Fruit fly (Drosophila melanogaster) whole organism, embryonic: ENCODE data around the gene CG42487.
A peak's percentile ranks its signal among the peaks of the same experiment; 100 is the strongest.

Experiments used
- Aef1 ChIP-seq: fragments of 200-800 bp; sonication (Bioruptor generic); IDR thresholded peaks from 3 replicates; pipeline ENCODE4 v1.3.6; 2022; ENCODE audit warnings: missing biosample characterization, missing genetic modification characterization
- BEAF-32 ChIP-seq: fragments of 200-800 bp; sonication (Bioruptor generic); optimal IDR thresholded peaks from 3 replicates; lab custom pipeline; 2017; ENCODE audit warnings: missing biosample characterization, missing genetic modification characterization, mild to moderate bottlenecking, moderate library complexity, missing genetic modification reagents
- C15 ChIP-seq: fragments of 200-800 bp; sonication (Bioruptor generic); IDR thresholded peaks from 3 replicates; pipeline ENCODE4 v1.3.6; 2022; ENCODE audit warnings: missing biosample characterization, missing genetic modification characterization
- CG10267 ChIP-seq: fragments of 200-800 bp; sonication (Bioruptor generic); optimal IDR thresholded peaks from 2 replicates; lab custom pipeline; 2018; ENCODE audit warnings: missing biosample characterization, mild to moderate bottlenecking, missing genetic modification characterization, moderate library complexity
- CG10366 ChIP-seq: fragments of 200-800 bp; sonication (Bioruptor generic); IDR thresholded peaks from 2 replicates; pipeline ENCODE4 v1.3.6; 2022; ENCODE audit warnings: missing biosample characterization, missing genetic modification characterization
- CG10431 ChIP-seq: fragments of 200-800 bp; sonication (Bioruptor generic); optimal IDR thresholded peaks from 3 replicates; lab custom pipeline; 2018; ENCODE audit warnings: missing biosample characterization, mild to moderate bottlenecking, missing genetic modification characterization
- CG14710 ChIP-seq: fragments of 200-800 bp; sonication (Bioruptor generic); optimal IDR thresholded peaks from 3 replicates; lab custom pipeline; 2019; ENCODE audit warnings: missing biosample characterization, mild to moderate bottlenecking, missing genetic modification characterization, moderate library complexity
- CG15073 ChIP-seq: fragments of 200-800 bp; sonication (Bioruptor generic); optimal IDR thresholded peaks from 2 replicates; lab custom pipeline; 2016; ENCODE audit warnings: missing biosample characterization, missing genetic modification characterization
- CG17361 ChIP-seq: fragments of 200-800 bp; sonication (Bioruptor generic); IDR thresholded peaks from 3 replicates; pipeline ENCODE4 v1.3.6; 2022; ENCODE audit warnings: missing biosample characterization, missing genetic modification characterization
- CG17612 ChIP-seq: fragments of 200-800 bp; sonication (Bioruptor generic); IDR thresholded peaks from 2 replicates; pipeline ENCODE4 v1.3.6; 2022; ENCODE audit warnings: missing biosample characterization, missing genetic modification characterization
- CG1792 ChIP-seq: fragments of 200-800 bp; sonication (Bioruptor generic); optimal IDR thresholded peaks from 2 replicates; lab custom pipeline; 2016; ENCODE audit warnings: missing biosample characterization, missing genetic modification characterization
- CG18476 ChIP-seq: fragments of 200-800 bp; sonication (Bioruptor generic); optimal IDR thresholded peaks from 2 replicates; lab custom pipeline; 2016; ENCODE audit warnings: missing biosample characterization, mild to moderate bottlenecking, missing genetic modification characterization
- CG34224 ChIP-seq: fragments of 200-800 bp; sonication (Bioruptor generic); IDR thresholded peaks from 3 replicates; pipeline ENCODE4 v1.3.6; 2022; ENCODE audit warnings: missing biosample characterization, missing genetic modification characterization; ENCODE audit not compliant: partially characterized antibody
- CG5180 ChIP-seq: fragments of 200-800 bp; sonication (Bioruptor generic); optimal IDR thresholded peaks from 3 replicates; lab custom pipeline; 2017; ENCODE audit warnings: missing biosample characterization, missing genetic modification characterization, mild to moderate bottlenecking, moderate library complexity, missing genetic modification reagents
- CG8924 ChIP-seq: fragments of 200-800 bp; optimal IDR thresholded peaks from 3 replicates; lab custom pipeline; 2019; ENCODE audit warnings: missing biosample characterization, mild to moderate bottlenecking, missing genetic modification characterization, moderate library complexity
- CG9437 ChIP-seq: fragments of 200-800 bp; sonication (Bioruptor generic); optimal IDR thresholded peaks from 2 replicates; lab custom pipeline; 2018; ENCODE audit warnings: missing biosample characterization, mild to moderate bottlenecking, missing genetic modification characterization
- CG9932 ChIP-seq: fragments of 200-800 bp; sonication (Bioruptor generic); IDR thresholded peaks from 2 replicates; pipeline ENCODE4 v1.3.6; 2022; ENCODE audit warnings: missing biosample characterization, missing genetic modification characterization
- CrebB ChIP-seq: fragments of 200-800 bp; sonication (Bioruptor generic); optimal IDR thresholded peaks from 3 replicates; lab custom pipeline; 2018; ENCODE audit warnings: missing biosample characterization, mild to moderate bottlenecking, missing genetic modification characterization
- Drgx ChIP-seq: fragments of 200-800 bp; sonication (Bioruptor generic); IDR thresholded peaks from 2 replicates; pipeline ENCODE4 v1.3.6; 2022; ENCODE audit warnings: missing biosample characterization, missing genetic modification characterization
- E2f2 ChIP-seq: fragments of 200-800 bp; sonication (Bioruptor generic); IDR thresholded peaks from 2 replicates; pipeline ENCODE4 v1.3.6; 2022; ENCODE audit warnings: missing biosample characterization, missing genetic modification characterization
- GATAe ChIP-seq: fragments of 200-800 bp; sonication (Bioruptor generic); conservative IDR thresholded peaks from 2 replicates; pipeline ENCODE4 v1.3.6; 2022; ENCODE audit warnings: missing biosample characterization, missing genetic modification characterization
- Hr39 ChIP-seq: fragments of >200 bp; optimal IDR thresholded peaks from 2 replicates; lab custom pipeline; 2017
- Lpt ChIP-seq: fragments of >200 bp; optimal IDR thresholded peaks from 2 replicates; lab custom pipeline; 2018; ENCODE audit warnings: missing biosample characterization, missing genetic modification characterization
- Mes4 ChIP-seq: fragments of 200-800 bp; sonication (Bioruptor generic); optimal IDR thresholded peaks from 2 replicates; lab custom pipeline; 2016; ENCODE audit warnings: missing biosample characterization, missing genetic modification characterization
- Nf-YC ChIP-seq: fragments of 200-800 bp; optimal IDR thresholded peaks from 3 replicates; lab custom pipeline; 2019; ENCODE audit warnings: missing biosample characterization, mild to moderate bottlenecking, missing genetic modification characterization, moderate library complexity
- Opbp ChIP-seq: fragments of 200-800 bp; sonication (Bioruptor generic); IDR thresholded peaks from 3 replicates; pipeline ENCODE4 v1.3.6; 2022; ENCODE audit warnings: missing biosample characterization, missing genetic modification characterization; ENCODE audit not compliant: partially characterized antibody
- Poxn ChIP-seq: fragments of 200-800 bp; sonication (Bioruptor generic); IDR thresholded peaks from 2 replicates; pipeline ENCODE4 v1.3.6; 2022; ENCODE audit warnings: missing biosample characterization, missing genetic modification characterization
- Sox100B ChIP-seq: fragments of 200-800 bp; sonication (Bioruptor generic); optimal IDR thresholded peaks from 3 replicates; lab custom pipeline; 2018; ENCODE audit warnings: missing biosample characterization, mild to moderate bottlenecking, missing genetic modification characterization
- Sry-δ ChIP-seq: fragments of 200-800 bp; sonication (Bioruptor generic); optimal IDR thresholded peaks from 2 replicates; lab custom pipeline; 2016; ENCODE audit warnings: missing biosample characterization, missing genetic modification characterization
- Ssrp ChIP-seq: fragments of 200-800 bp; sonication (Bioruptor generic); optimal IDR thresholded peaks from 2 replicates; lab custom pipeline; 2018; ENCODE audit warnings: missing biosample characterization, mild to moderate bottlenecking, missing genetic modification characterization, moderate library complexity
- Usf ChIP-seq: fragments of 200-800 bp; sonication (Bioruptor generic); optimal IDR thresholded peaks from 2 replicates; lab custom pipeline; 2017; ENCODE audit warnings: missing genotype, missing biosample characterization, missing genetic modification characterization
- abd-A ChIP-seq: fragments of 200-800 bp; sonication (Bioruptor generic); optimal IDR thresholded peaks from 3 replicates; lab custom pipeline; 2019; ENCODE audit warnings: missing biosample characterization, mild to moderate bottlenecking, missing genetic modification characterization, moderate library complexity
- ase ChIP-seq: fragments of 200-800 bp; sonication (Bioruptor generic); IDR thresholded peaks from 3 replicates; pipeline ENCODE4 v1.3.6; 2022; ENCODE audit warnings: missing biosample characterization, missing genetic modification characterization
- ash1 ChIP-seq: fragments of 200-800 bp; sonication (Bioruptor generic); optimal IDR thresholded peaks from 2 replicates; lab custom pipeline; 2018; ENCODE audit warnings: missing biosample characterization, mild to moderate bottlenecking, missing genetic modification characterization
- bigmax ChIP-seq: fragments of 200-800 bp; sonication (Bioruptor generic); optimal IDR thresholded peaks from 2 replicates; lab custom pipeline; 2018; ENCODE audit warnings: missing biosample characterization, mild to moderate bottlenecking, missing genetic modification characterization
- cato ChIP-seq: fragments of 200-800 bp; sonication (Bioruptor generic); optimal IDR thresholded peaks from 2 replicates; lab custom pipeline; 2016; ENCODE audit warnings: missing biosample characterization, missing genetic modification characterization, borderline replicate concordance
- chinmo ChIP-seq: fragments of 200-800 bp; sonication (Bioruptor generic); IDR thresholded peaks from 4 replicates; pipeline ENCODE4 v1.3.6; 2022; ENCODE audit warnings: missing biosample characterization, missing genetic modification characterization; ENCODE audit not compliant: partially characterized antibody
- chm ChIP-seq: fragments of 200-800 bp; sonication (Bioruptor generic); IDR thresholded peaks from 2 replicates; pipeline ENCODE4 v1.3.6; 2022; ENCODE audit warnings: missing biosample characterization, missing genetic modification characterization
- da ChIP-seq: fragments of 200-800 bp; sonication (Bioruptor generic); optimal IDR thresholded peaks from 2 replicates; lab custom pipeline; 2016; ENCODE audit warnings: missing biosample characterization, missing genetic modification characterization
- eyg ChIP-seq: fragments of 200-800 bp; sonication (Bioruptor generic); optimal IDR thresholded peaks from 3 replicates; lab custom pipeline; 2016; ENCODE audit warnings: missing biosample characterization, missing genetic modification characterization
- fu2 ChIP-seq: fragments of 200-800 bp; sonication (Bioruptor generic); optimal IDR thresholded peaks from 2 replicates; lab custom pipeline; 2016; ENCODE audit warnings: missing biosample characterization, missing genetic modification characterization
- grau ChIP-seq: fragments of 200-800 bp; optimal IDR thresholded peaks from 3 replicates; lab custom pipeline; 2019; ENCODE audit warnings: missing biosample characterization, mild to moderate bottlenecking, missing genetic modification characterization, moderate library complexity
- knrl ChIP-seq: fragments of 200-800 bp; sonication (Bioruptor generic); IDR thresholded peaks from 3 replicates; pipeline ENCODE4 v1.3.6; 2022; ENCODE audit warnings: missing biosample characterization, missing genetic modification characterization; ENCODE audit not compliant: partially characterized antibody
- org-1 ChIP-seq: fragments of 200-800 bp; sonication (Bioruptor generic); optimal IDR thresholded peaks from 2 replicates; lab custom pipeline; 2017; ENCODE audit warnings: missing biosample characterization, missing genetic modification characterization
- otp ChIP-seq: fragments of 200-800 bp; sonication (Bioruptor generic); IDR thresholded peaks from 3 replicates; pipeline ENCODE4, ENCODE4 v1.3.6; 2022; ENCODE audit warnings: missing biosample characterization, missing genetic modification characterization
- peb ChIP-seq: fragments of 200-800 bp; sonication (Bioruptor generic); IDR thresholded peaks from 2 replicates; pipeline ENCODE4 v1.3.6; 2022; ENCODE audit warnings: missing biosample characterization, missing genetic modification characterization
- pfk ChIP-seq: fragments of 200-800 bp; sonication (Bioruptor generic); optimal IDR thresholded peaks from 2 replicates; lab custom pipeline; 2018; ENCODE audit warnings: missing biosample characterization, mild to moderate bottlenecking, missing genetic modification characterization, moderate library complexity
- pho ChIP-seq: fragments of 200-800 bp; sonication (Bioruptor generic); optimal IDR thresholded peaks from 2 replicates; lab custom pipeline; 2016; ENCODE audit warnings: missing biosample characterization, missing genetic modification characterization
- ro ChIP-seq: fragments of 200-800 bp; sonication (Bioruptor generic); IDR thresholded peaks from 2 replicates; pipeline ENCODE4 v1.3.6; 2022; ENCODE audit warnings: missing biosample characterization, missing genetic modification characterization
- so ChIP-seq: fragments of 200-800 bp; sonication (Bioruptor generic); IDR thresholded peaks from 3 replicates; pipeline ENCODE4 v1.3.6; 2022; ENCODE audit warnings: missing biosample characterization, missing genetic modification characterization
- sr ChIP-seq: fragments of 200-800 bp; sonication (Bioruptor generic); IDR thresholded peaks from 3 replicates; pipeline ENCODE4 v1.3.6; 2022; ENCODE audit warnings: missing biosample characterization, missing genetic modification characterization
- zfh2 ChIP-seq: fragments of 200-800 bp; sonication (Bioruptor generic); optimal IDR thresholded peaks from 2 replicates; lab custom pipeline; 2016; ENCODE audit warnings: missing biosample characterization, missing genetic modification characterization

The CG42487 gene

dm6 chr3R:27987329-27987728 is 28.3 kb upstream of the CG42487 start (continued):
- no peak for TF ChIP-seq da
- no peak for TF ChIP-seq abd-A
- TF ChIP-seq ash1 (GFP tag; lab: Kevin White, UChicago) = no peak
- peak; percentile 62 for TF ChIP-seq CG10366 (GFP tag; lab: Robert Waterston, UW)
- no peak for TF ChIP-seq cato (GFP tag; lab: Kevin White, UChicago)
- no peak for TF ChIP-seq CG1792 (GFP tag; lab: Kevin White, UChicago)
- TF ChIP-seq Drgx = peak; percentile 57
- TF ChIP-seq pho (GFP tag; lab: Kevin White, UChicago) = peak; percentile 17
- TF ChIP-seq BEAF-32 = no peak
- TF ChIP-seq bigmax (GFP tag; lab: Kevin White, UChicago) = no peak
- peak; percentile 24 for TF ChIP-seq CG18476 (GFP tag; lab: Kevin White, UChicago)
- no peak for TF ChIP-seq Hr39 (lab: Kevin White, UChicago)
- TF ChIP-seq C15 (GFP tag; lab: Robert Waterston, UW) = 0 out of 3 replicates have a peak, but pooled peaks have one; percentile 6
- TF ChIP-seq pfk (GFP tag; lab: Kevin White, UChicago) = no peak
- TF ChIP-seq Sox100B (GFP tag; lab: Kevin White, UChicago) = peak; percentile 49
- no peak; the same call in 1 of the 2 replicates for TF ChIP-seq GATAe (GFP tag; lab: Robert Waterston, UW)
- TF ChIP-seq chm (GFP tag; lab: Robert Waterston, UW) = no peak
- no peak for TF ChIP-seq knrl (GFP tag; lab: Robert Waterston, UW)
- TF ChIP-seq Nf-YC = peak; percentile 17
- peak; percentile 80 for TF ChIP-seq grau (tag; lab: Kevin White, UChicago)
- TF ChIP-seq CG10267 (tag; lab: Kevin White, UChicago) = peak; percentile 60
- TF ChIP-seq CG5180 (GFP tag; lab: Kevin White, UChicago) = no peak
- TF ChIP-seq Aef1 = peak; percentile 53; the same call in 2 of the 3 replicates
- TF ChIP-seq otp (GFP tag; lab: Robert Waterston, UW) = peak; percentile 56; the same call in 1 of the 3 replicates
- no peak for TF ChIP-seq sr (GFP tag; lab: Robert Waterston, UW)
- peak; percentile 35; the same call in 1 of the 3 replicates for TF ChIP-seq ase (GFP tag; lab: Robert Waterston, UW)
- TF ChIP-seq so (GFP tag; lab: Robert Waterston, UW) = peak; percentile 69; the same call in 2 of the 3 replicates
- peak; percentile 53; the same call in 1 of the 2 replicates for TF ChIP-seq Poxn
- TF ChIP-seq Sry-δ = no peak
- peak; percentile 2 for TF ChIP-seq zfh2 (GFP tag; lab: Kevin White, UChicago)
- peak; percentile 79 for TF ChIP-seq CG9932 (GFP tag; lab: Robert Waterston, UW)
- TF ChIP-seq ro (GFP tag; lab: Robert Waterston, UW) = no peak
- no peak for TF ChIP-seq fu2 (GFP tag; lab: Kevin White, UChicago)
- TF ChIP-seq CrebB (tag; lab: Kevin White, UChicago) = peak; percentile 5
- TF ChIP-seq E2f2 (GFP tag; lab: Robert Waterston, UW) = peak; percentile 56; the same call in 1 of the 2 replicates
- no peak for TF ChIP-seq Opbp (GFP tag; lab: Robert Waterston, UW)
- no peak for TF ChIP-seq CG10431 (GFP tag; lab: Kevin White, UChicago)
- 0 out of 2 replicates have a peak, but pooled peaks have one; percentile 33 for TF ChIP-seq peb (GFP tag; lab: Robert Waterston, UW)
- no peak for TF ChIP-seq CG15073
- TF ChIP-seq Lpt (GFP tag; lab: Kevin White, UChicago) = no peak
- peak; percentile 70 for TF ChIP-seq Ssrp (tag; lab: Kevin White, UChicago)
- peak; percentile 28 for TF ChIP-seq org-1 (GFP tag; lab: Kevin White, UChicago)
- TF ChIP-seq CG17361 = peak; percentile 78
- peak; percentile 63 for TF ChIP-seq CG9437
- TF ChIP-seq CG34224 (GFP tag; lab: Robert Waterston, UW) = no peak
- no peak for TF ChIP-seq eyg (GFP tag; lab: Kevin White, UChicago)
- peak; percentile 72 for TF ChIP-seq CG8924 (tag; lab: Kevin White, UChicago)
- TF ChIP-seq CG17612 (GFP tag; lab: Robert Waterston, UW) = peak; percentile 54
- TF ChIP-seq Mes4 (GFP tag; lab: Kevin White, UChicago) = no peak
- no peak for TF ChIP-seq chinmo (GFP tag; lab: Robert Waterston, UW)
- peak; percentile 35 for TF ChIP-seq CG14710 (tag; lab: Kevin White, UChicago)
- TF ChIP-seq Usf (GFP tag; lab: Kevin White, UChicago) = no peak
